Worm (Caenorhabditis elegans) whole organism, L4/young adult: ENCODE results near the gene C28C12.11.
A peak's percentile ranks its signal among the peaks of the same experiment; 100 is the strongest.

Source experiments
- W03F9.2 ChIP-seq: fragments of 150-350 bp; optimal IDR thresholded peaks from 2 replicates; lab custom pipeline; 2014; ENCODE audit warnings: missing biosample characterization, missing genetic modification characterization
- dao-5 ChIP-seq: sonication (generic microtip); optimal IDR thresholded peaks from 2 replicates; lab custom pipeline; 2016; ENCODE audit warnings: missing genotype, missing genetic modification characterization, moderate library complexity, missing compliant biosample characterization
- him-1 ChIP-seq: sonication (generic microtip); optimal IDR thresholded peaks from 2 replicates; lab custom pipeline; 2016; ENCODE audit warnings: missing genotype, missing genetic modification reagents, missing genetic modification characterization, missing compliant biosample characterization

The C28C12.11 gene

ce11 chrIV:8473756-8474155 is at the start of gene C28C12.11:
C28C12.11 (plus strand) TSS chrIV:8474056.
- TF ChIP-seq dao-5 (tag; lab: Kevin White, UChicago) (no peak), him-1 (no peak), W03F9.2 (tag; lab: Kevin White, UChicago) (no peak)

- TF ChIP-seq dao-5 (tag; lab: Kevin White, UChicago) (no peak), W03F9.2 (tag; lab: Kevin White, UChicago) (no peak), him-1 (no peak)
Observed at ce11 chrIV:8426537-8426936, 47.3 kb upstream of the C28C12.11 start, which contains the start of the genes T26A8.3 and tmem-231. T26A8.3 (minus strand) TSS chrIV:8426637. tmem-231 (plus strand) TSS chrIV:8426785.

- TF ChIP-seq him-1 (peak; percentile 89), dao-5 (tag; lab: Kevin White, UChicago) (no peak), W03F9.2 (tag; lab: Kevin White, UChicago) (peak; percentile 79)
Observed at ce11 chrIV:8428492-8428891, 45.4 kb upstream of the C28C12.11 start.

- TF ChIP-seq dao-5 (tag; lab: Kevin White, UChicago) (no peak), him-1 (peak; percentile 33), W03F9.2 (tag; lab: Kevin White, UChicago) (peak; percentile 3)
Observed at ce11 chrIV:8431567-8432458, 42.0 kb upstream of the C28C12.11 start.

ce11 chrIV:8432709-8433108 is 41.1 kb upstream of the C28C12.11 start, which contains the start of the genes T26A8.4 and pdtf-1:
T26A8.4 (minus strand) TSS chrIV:8432893.
pdtf-1 (plus strand) TSS chrIV:8433038.
- TF ChIP-seq him-1: peak; percentile 42
- no peak for TF ChIP-seq dao-5 (tag; lab: Kevin White, UChicago)
- TF ChIP-seq W03F9.2 (tag; lab: Kevin White, UChicago): peak; percentile 87

ce11 chrIV:8446904-8447303 is 27.0 kb upstream of the C28C12.11 start, which contains the start of gene T01B11.1:
T01B11.1 (plus strand) TSS chrIV:8447204.
- TF ChIP-seq W03F9.2 (tag; lab: Kevin White, UChicago) (no peak), him-1 (no peak), dao-5 (tag; lab: Kevin White, UChicago) (no peak)

ce11 chrIV:8449869-8450268 is 24.0 kb upstream of the C28C12.11 start:
- TF ChIP-seq W03F9.2 (tag; lab: Kevin White, UChicago): no peak
- TF ChIP-seq him-1: no peak
- TF ChIP-seq dao-5 (tag; lab: Kevin White, UChicago): no peak

ce11 chrIV:8450534-8450933 is 23.3 kb upstream of the C28C12.11 start:
- no peak for TF ChIP-seq W03F9.2 (tag; lab: Kevin White, UChicago)
- TF ChIP-seq dao-5 (tag; lab: Kevin White, UChicago): no peak
- no peak for TF ChIP-seq him-1

- TF ChIP-seq dao-5 (tag; lab: Kevin White, UChicago): no peak
- no peak for TF ChIP-seq him-1
- no peak for TF ChIP-seq W03F9.2 (tag; lab: Kevin White, UChicago)
Observed at ce11 chrIV:8451709-8452248, 22.1 kb upstream of the C28C12.11 start, which contains the start of gene eppl-1. eppl-1 (minus strand) TSS chrIV:8451759.

ce11 chrIV:8453178-8453577 is 20.7 kb upstream of the C28C12.11 start:
- TF ChIP-seq him-1 (no peak), W03F9.2 (tag; lab: Kevin White, UChicago) (no peak), dao-5 (tag; lab: Kevin White, UChicago) (no peak)

- TF ChIP-seq him-1 (no peak), dao-5 (tag; lab: Kevin White, UChicago) (no peak), W03F9.2 (tag; lab: Kevin White, UChicago) (no peak)
Observed at ce11 chrIV:8454076-8454475, 19.8 kb upstream of the C28C12.11 start.

ce11 chrIV:8456899-8457298 is 17.0 kb upstream of the C28C12.11 start, which contains the start of gene syx-4:
syx-4 (plus strand) TSS chrIV:8457280.
- TF ChIP-seq him-1 (no peak), dao-5 (tag; lab: Kevin White, UChicago) (no peak), W03F9.2 (tag; lab: Kevin White, UChicago) (no peak)

ce11 chrIV:8460208-8460607 is 13.6 kb upstream of the C28C12.11 start, which contains the start of gene ant-1.4:
ant-1.4 (minus strand) TSS chrIV:8460308.
- TF ChIP-seq dao-5 (tag; lab: Kevin White, UChicago) (no peak), W03F9.2 (tag; lab: Kevin White, UChicago) (no peak), him-1 (no peak)

ce11 chrIV:8461177-8461576 is 12.7 kb upstream of the C28C12.11 start:
- no peak for TF ChIP-seq him-1
- no peak for TF ChIP-seq W03F9.2 (tag; lab: Kevin White, UChicago)
- TF ChIP-seq dao-5 (tag; lab: Kevin White, UChicago): no peak
